Fruit fly (Drosophila melanogaster): ENCODE measurements around the gene CG31954.

CG31954 gene

dm6 chr2L:3469869-3470268 lies 40.0 kb downstream of the CG31954 start, which contains the start of the genes Pif1 and CG31776 (continued):
- no peak for TF ChIP-seq lbe (GFP tag; optimal IDR thresholded peaks at IDR 0.05)
- TF ChIP-seq wdn (GFP tag; IDR thresholded peaks at IDR 0.05), result no peak
- no peak for TF ChIP-seq CG4282 (GFP tag; optimal IDR thresholded peaks at IDR 0.05)
- no peak for TF ChIP-seq lmd (GFP tag; IDR thresholded peaks at IDR 0.05)
- peak; percentile 32 for TF ChIP-seq CG33213 (GFP tag; optimal IDR thresholded peaks at IDR 0.05)
- TF ChIP-seq Lpt (GFP tag; optimal IDR thresholded peaks at IDR 0.05), result no peak
- TF ChIP-seq eyg (GFP tag; optimal IDR thresholded peaks at IDR 0.05), result no peak
- TF ChIP-seq esg (GFP tag; conservative IDR thresholded peaks at IDR 0.05), result no peak
- TF ChIP-seq Ravus (GFP tag; IDR thresholded peaks at IDR 0.05), result no peak
- no peak for TF ChIP-seq aop (GFP tag; IDR thresholded peaks at IDR 0.05)
- TF ChIP-seq row (GFP tag; IDR thresholded peaks at IDR 0.05), result peak; percentile 21; the same call in 1 of the 3 replicates
- TF ChIP-seq Xrp1 (GFP tag; IDR thresholded peaks at IDR 0.05), result no peak
- peak; percentile 82 for TF ChIP-seq CG13287 (GFP tag; IDR thresholded peaks at IDR 0.05; ENCODE audit: partially characterized antibody)
- TF ChIP-seq CG13424 (tag; optimal IDR thresholded peaks at IDR 0.05), result no peak
- no peak for TF ChIP-seq CG9437 (GFP tag; optimal IDR thresholded peaks at IDR 0.05)
- no peak for TF ChIP-seq cato (GFP tag; optimal IDR thresholded peaks at IDR 0.05; ENCODE audit: borderline replicate concordance)
- no peak for TF ChIP-seq CrebB (tag; optimal IDR thresholded peaks at IDR 0.05)

dm6 chr2L:3466846-3467245 lies 43.1 kb downstream of the CG31954 start:
- peak; percentile 59 for TF ChIP-seq sens (GFP tag)
- no peak for TF ChIP-seq gcm2 (GFP tag; optimal IDR thresholded peaks at IDR 0.05)
- no peak for TF ChIP-seq CG16863 (GFP tag; optimal IDR thresholded peaks at IDR 0.05)
- peak; percentile 73 for TF ChIP-seq Ets65A (GFP tag)
- no peak for TF ChIP-seq CG6791 (GFP tag; IDR thresholded peaks at IDR 0.05; ENCODE audit: partially characterized antibody)
- TF ChIP-seq Med (GFP tag), result peak; percentile 59

- TF ChIP-seq HmgZ (tag; optimal IDR thresholded peaks at IDR 0.05) (peak; percentile 41), pfk (GFP tag; optimal IDR thresholded peaks at IDR 0.05) (no peak), kay (GFP tag; optimal IDR thresholded peaks at IDR 0.05) (no peak), CG10979 (tag; optimal IDR thresholded peaks at IDR 0.05) (no peak), Scr (GFP tag; IDR thresholded peaks at IDR 0.05; ENCODE audit: partially characterized antibody) (0 out of 2 replicates have a peak, but pooled peaks have one; percentile 16), NK7.1 (GFP tag; optimal IDR thresholded peaks at IDR 0.05) (no peak), kni (GFP tag; optimal IDR thresholded peaks at IDR 0.05) (no peak), pum (GFP tag; optimal IDR thresholded peaks at IDR 0.05) (no peak), CG12744 (GFP tag; optimal IDR thresholded peaks at IDR 0.05) (no peak), CG15073 (GFP tag; optimal IDR thresholded peaks at IDR 0.05) (no peak), ewg (GFP tag; optimal IDR thresholded peaks at IDR 0.05) (no peak), Nf-YA (GFP tag; IDR thresholded peaks at IDR 0.05) (no peak), CG17802 (tag; optimal IDR thresholded peaks at IDR 0.05) (peak; percentile 68), CG11247 (GFP tag; IDR thresholded peaks at IDR 0.05) (no peak), CG2129 (GFP tag; IDR thresholded peaks at IDR 0.05; ENCODE audit: partially characterized antibody) (no peak), CG14965 (GFP tag; optimal IDR thresholded peaks at IDR 0.05; ENCODE audit: borderline replicate concordance) (no peak), CG13424 (tag; optimal IDR thresholded peaks at IDR 0.05) (no peak), Mrtf (GFP tag; IDR thresholded peaks at IDR 0.05) (no peak), C15 (GFP tag; IDR thresholded peaks at IDR 0.05) (no peak), usp (GFP tag; optimal IDR thresholded peaks at IDR 0.05) (no peak), lola (GFP tag; optimal IDR thresholded peaks at IDR 0.05) (no peak), tup (GFP tag; optimal IDR thresholded peaks at IDR 0.05) (no peak), NC2α (GFP tag; optimal IDR thresholded peaks at IDR 0.05) (no peak), Sin3A (optimal IDR thresholded peaks at IDR 0.05) (peak; percentile 74), CG14441 (GFP tag; IDR thresholded peaks at IDR 0.05) (no peak), CG5180 (GFP tag; optimal IDR thresholded peaks at IDR 0.05) (no peak), E2f1 (GFP tag; IDR thresholded peaks at IDR 0.05) (no peak)
These were observed 43.8 kb downstream of the CG31954 start, which contains the start of the genes msl-2 and ND-PDSW for dm6 chr2L:3465918-3466727. Gene msl-2 (minus strand): TSS chr2L:3466112. Gene ND-PDSW (plus strand): TSS chr2L:3466157.
